Worm (Caenorhabditis elegans) whole organism, L3 larva: Measurements from ENCODE around the gene Y77E11A.23.

ENCODE experiments used
- R02D3.7 ChIP-seq: fragments of 150-350 bp; optimal IDR thresholded peaks from 2 replicates; lab custom pipeline; 2014; ENCODE audit warnings: missing biosample characterization, missing genetic modification characterization
- ZK546.5 ChIP-seq: sonication (generic microtip); optimal IDR thresholded peaks from 2 replicates; lab custom pipeline; 2017; ENCODE audit warnings: missing biosample characterization, missing genetic modification characterization
- ama-1 ChIP-seq: fragments of 150-350 bp; optimal IDR thresholded peaks from 2 replicates; lab custom pipeline; 2018
- ceh-16 ChIP-seq: sonication (generic microtip); optimal IDR thresholded peaks from 2 replicates; lab custom pipeline; 2017; ENCODE audit warnings: missing biosample characterization, missing genetic modification characterization
- egl-27 ChIP-seq: sonication (generic microtip); optimal IDR thresholded peaks from 4 replicates; lab custom pipeline; 2017; ENCODE audit warnings: missing biosample characterization, missing genetic modification reagents, missing genetic modification characterization
- elt-1 ChIP-seq: fragments of 150-350 bp; optimal IDR thresholded peaks from 2 replicates; lab custom pipeline; 2014; ENCODE audit warnings: missing biosample characterization, missing genetic modification characterization
- elt-2 ChIP-seq: sonication (generic microtip); optimal IDR thresholded peaks from 2 replicates; lab custom pipeline; 2016; ENCODE audit warnings: missing genetic modification reagents, mild to moderate bottlenecking, missing genetic modification characterization, missing compliant biosample characterization
- elt-3 ChIP-seq, 3 experiments: fragments of 150-350 bp in 1 of 3; sonication (generic microtip) in 2 of 3; optimal IDR thresholded peaks; 2 replicates in 2 of 3; 4 replicates in 1 of 3; lab custom pipeline; 2014 to 2017; ENCODE audit warnings: missing biosample characterization in 3 of 3, missing genetic modification characterization in 3 of 3
- eor-1 ChIP-seq, 2 experiments: fragments of 150-350 bp; optimal IDR thresholded peaks; 2 replicates each; lab custom pipeline; 2014 to 2018; ENCODE audit warnings: missing biosample characterization in 2 of 2, missing genetic modification characterization in 2 of 2
- fkh-10 ChIP-seq: sonication (generic microtip); optimal IDR thresholded peaks from 2 replicates; lab custom pipeline; 2017; ENCODE audit warnings: missing biosample characterization, missing genetic modification reagents, missing genetic modification characterization
- fkh-2 ChIP-seq: fragments of 150-350 bp; optimal IDR thresholded peaks from 2 replicates; lab custom pipeline; 2014; ENCODE audit warnings: missing biosample characterization, missing genetic modification reagents, missing genetic modification characterization
- hmg-11 ChIP-seq: sonication (generic microtip); optimal IDR thresholded peaks from 2 replicates; lab custom pipeline; 2016; ENCODE audit warnings: missing genetic modification characterization, missing compliant biosample characterization
- lin-15B ChIP-seq: fragments of 150-350 bp; optimal IDR thresholded peaks from 2 replicates; lab custom pipeline; 2014; ENCODE audit warnings: missing biosample characterization, missing genetic modification characterization
- lin-39 ChIP-seq: fragments of 150-350 bp; optimal IDR thresholded peaks from 2 replicates; lab custom pipeline; 2018; ENCODE audit warnings: missing biosample characterization, missing genetic modification reagents, missing genetic modification characterization
- lsy-12 ChIP-seq: sonication (generic microtip); optimal IDR thresholded peaks from 2 replicates; lab custom pipeline; 2016; ENCODE audit warnings: mild to moderate bottlenecking, missing genetic modification characterization, missing compliant biosample characterization
- nfya-1 ChIP-seq: sonication (generic microtip); optimal IDR thresholded peaks from 2 replicates; lab custom pipeline; 2017; ENCODE audit warnings: missing genetic modification characterization, mild to moderate bottlenecking, missing compliant biosample characterization, antibody characterized with exemption, moderate library complexity; ENCODE audit not compliant: insufficient read depth
- nhr-11 ChIP-seq: fragments of 150-350 bp; optimal IDR thresholded peaks from 2 replicates; lab custom pipeline; 2014; ENCODE audit warnings: missing biosample characterization, missing genetic modification characterization
- nhr-12 ChIP-seq: fragments of 150-350 bp; optimal IDR thresholded peaks from 2 replicates; lab custom pipeline; 2014; ENCODE audit warnings: missing biosample characterization, missing genetic modification characterization
- nhr-23 ChIP-seq: fragments of 150-350 bp; optimal IDR thresholded peaks from 2 replicates; lab custom pipeline; 2014; ENCODE audit warnings: missing biosample characterization, missing genetic modification reagents, missing genetic modification characterization
- nhr-25 ChIP-seq: sonication (generic microtip); optimal IDR thresholded peaks from 2 replicates; lab custom pipeline; 2017; ENCODE audit warnings: missing biosample characterization, missing genetic modification characterization
- nhr-28 ChIP-seq: fragments of 150-350 bp; optimal IDR thresholded peaks from 2 replicates; lab custom pipeline; 2014; ENCODE audit warnings: missing biosample characterization, missing genetic modification characterization
- nhr-43 ChIP-seq: sonication (generic microtip); optimal IDR thresholded peaks from 2 replicates; lab custom pipeline; 2016; ENCODE audit warnings: mild to moderate bottlenecking, missing genetic modification characterization, missing compliant biosample characterization; ENCODE audit not compliant: poor library complexity, severe bottlenecking
- pha-4 ChIP-seq: fragments of 150-350 bp; optimal IDR thresholded peaks from 2 replicates; lab custom pipeline; 2014; ENCODE audit warnings: missing biosample characterization, missing genetic modification reagents, missing genetic modification characterization
- pqm-1 ChIP-seq: fragments of 150-350 bp; optimal IDR thresholded peaks from 2 replicates; lab custom pipeline; 2017; ENCODE audit warnings: missing biosample characterization, missing genetic modification characterization, inconsistent platforms
- skn-1 ChIP-seq: fragments of 150-350 bp; optimal IDR thresholded peaks from 2 replicates; lab custom pipeline; 2014; ENCODE audit warnings: missing biosample characterization, missing genetic modification characterization
- snpc-4 ChIP-seq: fragments of 150-350 bp; optimal IDR thresholded peaks from 2 replicates; lab custom pipeline; 2014; ENCODE audit warnings: missing biosample characterization, missing genetic modification characterization
- tbx-2 ChIP-seq: sonication (generic microtip); optimal IDR thresholded peaks from 2 replicates; lab custom pipeline; 2016; ENCODE audit warnings: mild to moderate bottlenecking, missing genetic modification characterization, missing compliant biosample characterization
- unc-62 ChIP-seq: fragments of 150-350 bp; sonication (generic microtip); optimal IDR thresholded peaks from 4 replicates; lab custom pipeline; 2014; ENCODE audit warnings: missing biosample characterization, missing genetic modification reagents, missing genetic modification characterization
- zag-1 ChIP-seq: fragments of 150-350 bp; optimal IDR thresholded peaks from 2 replicates; lab custom pipeline; 2014; ENCODE audit warnings: missing biosample characterization, missing genetic modification characterization
- ztf-11 ChIP-seq: fragments of 150-350 bp; optimal IDR thresholded peaks from 2 replicates; lab custom pipeline; 2014; ENCODE audit warnings: missing biosample characterization, missing genetic modification characterization
- ztf-4 ChIP-seq: fragments of 150-350 bp; optimal IDR thresholded peaks from 2 replicates; lab custom pipeline; 2014; ENCODE audit warnings: missing biosample characterization, missing genetic modification characterization

Gene Y77E11A.23

ce11 chrIV:1389599-1389998 lies 40.6 kb downstream of the Y77E11A.23 start:
- no peak for TF ChIP-seq unc-62 (GFP tag; lab: Kevin White, UChicago)
- TF ChIP-seq pqm-1 (tag; lab: Kevin White, UChicago): peak; percentile 35
- TF ChIP-seq elt-2 (tag; lab: Kevin White, UChicago): peak; percentile 77

ce11 chrIV:1389021-1389420 lies 41.1 kb downstream of the Y77E11A.23 start:
- no peak for TF ChIP-seq snpc-4 (tag; lab: Kevin White, UChicago)
- TF ChIP-seq egl-27: no peak
- peak; percentile 60 for TF ChIP-seq nhr-25 (tag; lab: Kevin White, UChicago)
- peak; percentile 32 for TF ChIP-seq nhr-23

- no peak for TF ChIP-seq skn-1 (tag; lab: Kevin White, UChicago)
- no peak for TF ChIP-seq nhr-11
- peak; percentile 19 for TF ChIP-seq elt-2 (tag; lab: Kevin White, UChicago)
- no peak for TF ChIP-seq fkh-2 (tag; lab: Kevin White, UChicago)
- TF ChIP-seq nhr-43 (tag; lab: Kevin White, UChicago): peak; percentile 38
- TF ChIP-seq lsy-12 (tag; lab: Kevin White, UChicago): peak; percentile 22
- TF ChIP-seq lin-15B (tag; lab: Kevin White, UChicago): peak; percentile 25
- peak; percentile 28 for TF ChIP-seq nfya-1 (tag; lab: Kevin White, UChicago)
- peak; percentile 73 for TF ChIP-seq hmg-11 (tag; lab: Kevin White, UChicago)
- peak; percentile 28 for TF ChIP-seq pha-4 (tag; lab: Kevin White, UChicago)
- peak; percentile 43 for TF ChIP-seq lin-39
- TF ChIP-seq elt-3 (tag; optimal IDR thresholded peaks at IDR 0.05; lab: Kevin White, UChicago): no peak
These were observed 42.1 kb downstream of the Y77E11A.23 start for ce11 chrIV:1388079-1388478.

DNA sequence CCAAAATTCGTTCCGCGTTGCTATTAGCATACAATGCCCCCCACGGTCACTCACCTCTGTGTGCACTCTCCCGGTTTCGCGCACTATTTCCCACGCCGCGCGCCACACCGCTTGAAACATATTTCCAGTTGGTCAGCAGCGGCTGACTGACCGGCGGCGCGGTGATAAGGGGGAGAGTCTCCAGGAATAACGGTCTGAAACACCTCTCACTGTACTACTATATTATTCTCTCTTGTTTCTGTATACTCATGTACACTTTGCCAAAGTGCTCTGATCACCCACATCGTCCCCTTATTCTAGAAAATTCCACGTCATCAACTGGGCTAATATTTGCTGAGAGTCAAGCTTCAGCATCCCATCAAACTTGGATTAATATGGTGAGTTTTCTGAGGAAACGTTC lies 44.3 kb downstream of the Y77E11A.23 start, which contains the start of gene nhr-41:
TSS of gene nhr-41 (plus strand) at position 301 of the 400 bp plus-strand sequence.
- TF ChIP-seq unc-62 (GFP tag; lab: Kevin White, UChicago) (no peak), nhr-11 (no peak), elt-2 (tag; lab: Kevin White, UChicago) (no peak), ceh-16 (tag; lab: Kevin White, UChicago) (no peak), fkh-10 (GFP tag; lab: Kevin White, UChicago) (no peak), zag-1 (tag; lab: Kevin White, UChicago) (no peak), ztf-11 (tag; lab: Kevin White, UChicago) (no peak), R02D3.7 (tag; lab: Kevin White, UChicago) (no peak), ztf-4 (tag; lab: Kevin White, UChicago) (no peak), nfya-1 (tag; lab: Kevin White, UChicago) (no peak), snpc-4 (tag; lab: Kevin White, UChicago) (no peak), eor-1 (tag; optimal IDR thresholded peaks at IDR 0.05; lab: Kevin White, UChicago) (no peak), nhr-28 (no peak), hmg-11 (tag; lab: Kevin White, UChicago) (no peak), elt-1 (tag; lab: Kevin White, UChicago) (no peak), nhr-25 (tag; lab: Kevin White, UChicago) (no peak), elt-3 (tag; optimal IDR thresholded peaks at IDR 0.05; lab: Kevin White, UChicago) (no peak)

DNA sequence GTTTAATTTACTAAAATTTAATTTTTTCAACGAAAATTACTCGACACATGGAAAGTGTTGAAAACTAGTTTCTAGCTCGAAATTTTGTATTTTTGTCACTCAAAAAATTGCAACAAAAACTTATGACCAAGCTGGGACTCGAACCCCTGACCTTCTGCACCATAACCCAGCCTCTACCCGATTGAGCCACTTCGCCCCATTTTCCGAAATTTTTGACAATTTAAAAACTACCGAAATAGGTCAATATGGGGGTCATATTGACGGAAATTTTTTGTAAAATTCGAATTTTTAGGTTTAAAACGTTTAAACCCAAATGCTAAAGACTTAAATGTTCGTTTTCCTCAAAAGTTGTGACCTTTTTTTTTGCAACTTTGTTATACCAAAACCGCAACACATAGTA lies 44.7 kb downstream of the Y77E11A.23 start:
- TF ChIP-seq nhr-23 (no peak), tbx-2 (tag; lab: Kevin White, UChicago) (no peak), ZK546.5 (tag; lab: Kevin White, UChicago) (no peak), nhr-28 (no peak), R02D3.7 (tag; lab: Kevin White, UChicago) (no peak), nhr-12 (tag; lab: Kevin White, UChicago) (no peak)

DNA sequence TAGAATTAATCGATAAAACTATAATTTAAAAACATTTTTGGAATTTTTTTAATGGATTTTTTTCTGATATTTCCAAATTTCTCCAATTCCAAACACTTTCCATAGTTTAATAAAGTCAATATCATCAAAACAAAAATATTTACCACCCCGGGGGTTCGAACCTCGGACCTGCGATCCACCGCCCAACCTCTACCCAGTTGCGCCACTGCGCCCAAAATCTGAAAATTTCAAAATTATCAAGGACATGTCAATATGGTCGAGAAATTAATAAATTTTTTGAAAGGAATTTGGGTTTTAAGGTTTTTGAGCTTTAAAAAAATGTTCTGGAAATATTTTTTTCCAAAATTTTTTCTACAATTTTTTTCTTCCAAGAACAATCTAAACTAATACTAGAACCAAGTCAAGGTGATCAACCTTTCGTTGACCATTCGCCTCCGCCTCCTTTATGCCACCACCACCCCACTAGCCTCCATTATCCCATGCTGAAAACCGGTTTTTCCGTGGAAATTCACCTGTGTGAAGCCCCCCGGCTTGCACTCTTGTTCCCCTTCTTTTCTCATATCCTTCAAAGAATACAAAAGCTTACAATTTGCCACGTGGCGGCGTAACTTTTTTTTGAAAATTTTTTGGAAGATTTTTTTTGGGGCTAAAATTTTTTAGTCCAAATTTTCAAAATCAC lies 48.4 kb downstream of the Y77E11A.23 start:
- TF ChIP-seq pha-4 (tag; lab: Kevin White, UChicago) (no peak), ama-1 (lab: Kevin White, UChicago) (no peak), nhr-23 (peak; percentile 42), nhr-43 (tag; lab: Kevin White, UChicago) (peak; percentile 50), R02D3.7 (tag; lab: Kevin White, UChicago) (no peak), nhr-25 (tag; lab: Kevin White, UChicago) (peak; percentile 51)
